Fruit fly (Drosophila melanogaster) whole organism, embryonic: Measurements from ENCODE around the gene slam.
A peak's percentile ranks its signal among the peaks of the same experiment; 100 is the strongest.

Experiments
- ATbp ChIP-seq: fragments of 200-800 bp; sonication (Bioruptor generic); optimal IDR thresholded peaks from 2 replicates; lab custom pipeline; 2017; ENCODE audit warnings: missing biosample characterization, mild to moderate bottlenecking, missing genetic modification characterization, missing genetic modification reagents
- Blimp-1 ChIP-seq: fragments of 200-800 bp; sonication (Bioruptor generic); optimal IDR thresholded peaks from 3 replicates; lab custom pipeline; 2018; ENCODE audit warnings: missing biosample characterization, missing genetic modification characterization, mild to moderate bottlenecking, moderate library complexity, missing genetic modification reagents
- Bteb2 ChIP-seq: fragments of 200-800 bp; sonication (Bioruptor generic); optimal IDR thresholded peaks from 2 replicates; lab custom pipeline; 2016; ENCODE audit warnings: missing biosample characterization, missing genetic modification characterization
- CG10366 ChIP-seq: fragments of 200-800 bp; sonication (Bioruptor generic); IDR thresholded peaks from 2 replicates; pipeline ENCODE4 v1.3.6; 2022; ENCODE audit warnings: missing biosample characterization, missing genetic modification characterization
- CG10565 ChIP-seq: fragments of 200-800 bp; sonication (Bioruptor generic); optimal IDR thresholded peaks from 3 replicates; lab custom pipeline; 2016; ENCODE audit warnings: missing biosample characterization, mild to moderate bottlenecking, missing genetic modification characterization
- CG14710 ChIP-seq: fragments of 200-800 bp; sonication (Bioruptor generic); optimal IDR thresholded peaks from 3 replicates; lab custom pipeline; 2019; ENCODE audit warnings: missing biosample characterization, mild to moderate bottlenecking, missing genetic modification characterization, moderate library complexity
- CG14860 ChIP-seq: fragments of 200-800 bp; sonication (Bioruptor generic); IDR thresholded peaks from 3 replicates; pipeline ENCODE4 v1.3.6; 2022; ENCODE audit warnings: missing biosample characterization, missing genetic modification characterization; ENCODE audit not compliant: partially characterized antibody
- CG15479 ChIP-seq: fragments of 200-800 bp; sonication (Bioruptor generic); optimal IDR thresholded peaks from 3 replicates; lab custom pipeline; 2019; ENCODE audit warnings: missing biosample characterization, mild to moderate bottlenecking, missing genetic modification characterization, moderate library complexity
- CG1603 ChIP-seq: fragments of 200-800 bp; sonication (Bioruptor generic); optimal IDR thresholded peaks from 2 replicates; lab custom pipeline; 2019; ENCODE audit warnings: missing biosample characterization, mild to moderate bottlenecking, missing genetic modification characterization, moderate library complexity
- CG1647 ChIP-seq: fragments of 200-800 bp; sonication (Bioruptor generic); optimal IDR thresholded peaks from 3 replicates; lab custom pipeline; 2016; ENCODE audit warnings: missing biosample characterization, missing genetic modification characterization
- CG2202 ChIP-seq: fragments of 200-800 bp; sonication (Bioruptor generic); optimal IDR thresholded peaks from 2 replicates; lab custom pipeline; 2018; ENCODE audit warnings: missing biosample characterization, mild to moderate bottlenecking, missing genetic modification characterization
- CG30431 ChIP-seq: fragments of 200-800 bp; sonication (Bioruptor generic); optimal IDR thresholded peaks from 2 replicates; lab custom pipeline; 2017; ENCODE audit warnings: missing biosample characterization, missing genetic modification characterization
- CG34376 ChIP-seq: fragments of 200-800 bp; sonication (Bioruptor generic); optimal IDR thresholded peaks from 2 replicates; lab custom pipeline; 2018; ENCODE audit warnings: missing biosample characterization, mild to moderate bottlenecking, missing genetic modification characterization
- CG42726 ChIP-seq: fragments of 200-800 bp; sonication (Bioruptor generic); IDR thresholded peaks from 2 replicates; pipeline ENCODE4 v1.3.6; 2022; ENCODE audit warnings: missing biosample characterization, missing genetic modification characterization; ENCODE audit not compliant: partially characterized antibody
- CG5180 ChIP-seq: fragments of 200-800 bp; sonication (Bioruptor generic); optimal IDR thresholded peaks from 3 replicates; lab custom pipeline; 2017; ENCODE audit warnings: missing biosample characterization, missing genetic modification characterization, mild to moderate bottlenecking, moderate library complexity, missing genetic modification reagents
- CG6175 ChIP-seq: fragments of 200-800 bp; sonication (Bioruptor generic); IDR thresholded peaks from 3 replicates; pipeline ENCODE4 v1.3.6; 2022; ENCODE audit warnings: missing biosample characterization, missing genetic modification characterization
- CG6272 ChIP-seq: fragments of 200-800 bp; sonication (Bioruptor generic); IDR thresholded peaks from 2 replicates; pipeline ENCODE4 v1.3.6; 2022; ENCODE audit warnings: missing biosample characterization, missing genetic modification characterization
- CG6654 ChIP-seq: fragments of 200-800 bp; sonication (Bioruptor generic); optimal IDR thresholded peaks from 2 replicates; lab custom pipeline; 2017; ENCODE audit warnings: missing biosample characterization, mild to moderate bottlenecking, missing genetic modification characterization
- CG7786 ChIP-seq: fragments of 200-800 bp; sonication (Bioruptor generic); optimal IDR thresholded peaks from 2 replicates; lab custom pipeline; 2016; ENCODE audit warnings: missing biosample characterization, missing genetic modification characterization
- Deaf1 ChIP-seq: fragments of 200-800 bp; optimal IDR thresholded peaks from 3 replicates; lab custom pipeline; 2019; ENCODE audit warnings: missing biosample characterization, mild to moderate bottlenecking, missing genetic modification characterization, moderate library complexity
- Doc3 ChIP-seq: fragments of 200-800 bp; sonication (Bioruptor generic); IDR thresholded peaks from 3 replicates; pipeline ENCODE4 v1.3.6; 2022; ENCODE audit warnings: missing biosample characterization, missing genetic modification characterization; ENCODE audit not compliant: partially characterized antibody
- Fer1 ChIP-seq: fragments of 200-800 bp; sonication (Bioruptor generic); optimal IDR thresholded peaks from 2 replicates; lab custom pipeline; 2017; ENCODE audit warnings: missing biosample characterization, mild to moderate bottlenecking, missing genetic modification characterization
- Gug ChIP-seq: fragments of 200-800 bp; sonication (Bioruptor generic); IDR thresholded peaks from 4 replicates; pipeline ENCODE4 v1.3.6; 2022; ENCODE audit warnings: missing biosample characterization, missing genetic modification characterization
- HLH3B ChIP-seq: fragments of 200-800 bp; sonication (Bioruptor generic); IDR thresholded peaks from 2 replicates; pipeline ENCODE4 v1.3.6; 2022; ENCODE audit warnings: missing biosample characterization, missing genetic modification characterization
- Hmr ChIP-seq: fragments of 200-800 bp; sonication (Bioruptor generic); optimal IDR thresholded peaks from 3 replicates; lab custom pipeline; 2017; ENCODE audit warnings: mild to moderate bottlenecking, missing biosample characterization, missing genetic modification reagents, missing genetic modification characterization
- Hr78 ChIP-seq, 2 experiments: fragments of 200-800 bp in 1 of 2; fragments of >200 bp in 1 of 2; sonication (Bioruptor generic) in 1 of 2; optimal IDR thresholded peaks; 2 replicates each; lab custom pipeline; 2017 to 2019; ENCODE audit warnings: missing biosample characterization in 2 of 2, missing genetic modification characterization in 2 of 2, mild to moderate bottlenecking in 1 of 2, moderate library complexity in 1 of 2
- Mad ChIP-seq: fragments of 200-800 bp; sonication (Bioruptor generic); optimal IDR thresholded peaks from 2 replicates; lab custom pipeline; 2016; ENCODE audit warnings: missing biosample characterization, missing genetic modification characterization
- NfI ChIP-seq: fragments of 200-800 bp; sonication (Bioruptor generic); optimal IDR thresholded peaks from 3 replicates; lab custom pipeline; 2018; ENCODE audit warnings: missing biosample characterization, mild to moderate bottlenecking, missing genetic modification characterization, moderate library complexity
- Oaz ChIP-seq: fragments of 200-800 bp; sonication (Bioruptor generic); IDR thresholded peaks from 2 replicates; pipeline ENCODE4 v1.3.6; 2022; ENCODE audit warnings: missing biosample characterization, missing genetic modification characterization
- Taf1 ChIP-seq: fragments of 200-800 bp; sonication (Bioruptor generic); IDR thresholded peaks from 2 replicates; pipeline ENCODE4 v1.3.6; 2022; ENCODE audit warnings: missing biosample characterization, missing genetic modification characterization
- amos ChIP-seq: fragments of 200-800 bp; sonication (Bioruptor generic); IDR thresholded peaks from 2 replicates; pipeline ENCODE4 v1.3.6; 2022; ENCODE audit warnings: missing biosample characterization, missing genetic modification characterization; ENCODE audit not compliant: partially characterized antibody
- ci ChIP-seq: fragments of 200-800 bp; sonication (Bioruptor generic); IDR thresholded peaks from 3 replicates; pipeline ENCODE4 v1.3.6; 2022; ENCODE audit warnings: missing biosample characterization, missing genetic modification characterization
- crol ChIP-seq: fragments of 200-800 bp; sonication (Bioruptor generic); IDR thresholded peaks from 2 replicates; pipeline ENCODE4 v1.3.6; 2022; ENCODE audit warnings: missing biosample characterization, missing genetic modification characterization
- dm ChIP-seq: fragments of 200-800 bp; sonication (Bioruptor generic); optimal IDR thresholded peaks from 3 replicates; lab custom pipeline; 2016; ENCODE audit warnings: missing biosample characterization, missing genetic modification characterization
- esg ChIP-seq: fragments of 200-800 bp; sonication (Bioruptor generic); conservative IDR thresholded peaks from 2 replicates; pipeline ENCODE4 v1.3.6; 2022; ENCODE audit warnings: missing biosample characterization, missing genetic modification characterization
- fd64A ChIP-seq: fragments of 200-800 bp; sonication (Bioruptor generic); optimal IDR thresholded peaks from 3 replicates; lab custom pipeline; 2018; ENCODE audit warnings: missing biosample characterization, mild to moderate bottlenecking, missing genetic modification characterization
- gsb ChIP-seq: fragments of 200-800 bp; sonication (Bioruptor generic); IDR thresholded peaks from 2 replicates; pipeline ENCODE4 v1.3.6; 2022; ENCODE audit warnings: missing biosample characterization, missing genetic modification characterization
- lmd ChIP-seq: fragments of 200-800 bp; sonication (Bioruptor generic); IDR thresholded peaks from 2 replicates; pipeline ENCODE4 v1.3.6; 2022; ENCODE audit warnings: missing biosample characterization, missing genetic modification characterization
- mirr ChIP-seq: fragments of 200-800 bp; sonication (Bioruptor generic); optimal IDR thresholded peaks from 3 replicates; lab custom pipeline; 2018; ENCODE audit warnings: missing biosample characterization, mild to moderate bottlenecking, missing genetic modification characterization
- otp ChIP-seq: fragments of 200-800 bp; sonication (Bioruptor generic); IDR thresholded peaks from 3 replicates; pipeline ENCODE4, ENCODE4 v1.3.6; 2022; ENCODE audit warnings: missing biosample characterization, missing genetic modification characterization
- pita ChIP-seq: fragments of 200-800 bp; sonication (Bioruptor generic); optimal IDR thresholded peaks from 2 replicates; lab custom pipeline; 2017; ENCODE audit warnings: missing biosample characterization, mild to moderate bottlenecking, missing genetic modification characterization
- run ChIP-seq: fragments of 200-800 bp; sonication (Bioruptor generic); optimal IDR thresholded peaks from 3 replicates; lab custom pipeline; 2018; ENCODE audit warnings: missing biosample characterization, mild to moderate bottlenecking, missing genetic modification characterization
- schlank ChIP-seq: fragments of 200-800 bp; sonication (Bioruptor generic); optimal IDR thresholded peaks from 2 replicates; lab custom pipeline; 2018; ENCODE audit warnings: missing biosample characterization, mild to moderate bottlenecking, missing genetic modification characterization
- slp2 ChIP-seq: fragments of 200-800 bp; sonication (Bioruptor generic); optimal IDR thresholded peaks from 2 replicates; lab custom pipeline; 2016; ENCODE audit warnings: missing biosample characterization, missing genetic modification characterization
- sr ChIP-seq: fragments of 200-800 bp; sonication (Bioruptor generic); IDR thresholded peaks from 3 replicates; pipeline ENCODE4 v1.3.6; 2022; ENCODE audit warnings: missing biosample characterization, missing genetic modification characterization
- stwl ChIP-seq: fragments of 200-800 bp; sonication (Bioruptor generic); optimal IDR thresholded peaks from 3 replicates; lab custom pipeline; 2018; ENCODE audit warnings: missing biosample characterization, mild to moderate bottlenecking, missing genetic modification characterization, moderate library complexity
- ttk ChIP-seq: fragments of 200-800 bp; sonication (Bioruptor generic); IDR thresholded peaks from 2 replicates; pipeline ENCODE4 v2.1.2; 2022; ENCODE audit warnings: missing biosample characterization, missing genetic modification characterization
- twi ChIP-seq: fragments of 200-800 bp; optimal IDR thresholded peaks from 2 replicates; lab custom pipeline; 2019; ENCODE audit warnings: missing biosample characterization, mild to moderate bottlenecking, missing genetic modification characterization, moderate library complexity
- yki ChIP-seq: fragments of >200 bp; optimal IDR thresholded peaks from 3 replicates; lab custom pipeline; 2018
- zen2 ChIP-seq: fragments of 200-800 bp; sonication (Bioruptor generic); IDR thresholded peaks from 3 replicates; pipeline ENCODE4 v1.3.6; 2022; ENCODE audit warnings: missing biosample characterization, missing genetic modification characterization; ENCODE audit not compliant: partially characterized antibody

Gene slam

DNA sequence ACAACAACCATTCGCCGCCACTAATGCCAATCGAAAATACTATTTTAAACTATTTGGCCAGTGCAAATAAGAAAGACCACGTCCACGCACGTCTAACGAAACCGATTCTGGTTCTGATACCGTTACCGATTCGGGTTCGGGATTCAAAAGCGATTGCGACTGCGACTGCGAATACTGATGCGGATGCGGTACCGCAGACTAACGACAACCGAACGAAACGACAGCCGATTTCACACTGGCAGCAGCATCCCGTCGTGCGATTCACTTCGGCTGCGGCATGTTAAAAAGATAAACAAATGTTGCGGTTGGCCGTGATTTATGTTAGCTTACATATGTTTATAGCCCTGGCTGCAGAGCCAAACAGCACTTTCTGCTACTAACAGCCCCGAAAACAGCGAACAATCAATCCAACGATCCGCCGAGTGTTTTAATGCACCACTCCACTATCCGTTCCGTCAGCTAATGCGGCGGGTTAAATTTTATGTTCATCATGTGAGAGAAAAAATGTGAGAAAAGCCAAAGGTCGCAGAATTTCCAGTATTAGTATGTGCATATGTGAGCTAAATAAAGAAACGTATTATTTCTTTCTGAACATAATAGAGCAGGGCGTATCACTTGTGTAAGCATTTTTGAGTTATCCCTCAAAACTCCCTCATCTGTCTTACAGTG is 39.0 kb downstream of the slam start, which contains the start of gene DIP-epsilon (continued):
- TF ChIP-seq twi (tag; lab: Kevin White, UChicago) (peak; percentile 76), CG1603 (tag; lab: Kevin White, UChicago) (no peak), CG5180 (GFP tag; lab: Kevin White, UChicago) (peak; percentile 47), Fer1 (GFP tag; lab: Kevin White, UChicago) (no peak), CG42726 (GFP tag; lab: Robert Waterston, UW) (no peak), Bteb2 (GFP tag; lab: Kevin White, UChicago) (no peak), fd64A (GFP tag; lab: Kevin White, UChicago) (no peak), CG30431 (no peak), CG10366 (GFP tag; lab: Robert Waterston, UW) (no peak), Deaf1 (tag; lab: Kevin White, UChicago) (peak; percentile 99), gsb (no peak), ATbp (GFP tag; lab: Kevin White, UChicago) (no peak), zen2 (GFP tag; lab: Robert Waterston, UW) (no peak), slp2 (no peak), NfI (GFP tag; lab: Kevin White, UChicago) (no peak), CG10565 (GFP tag; lab: Kevin White, UChicago) (no peak), ttk (GFP tag; lab: Robert Waterston, UW) (no peak), esg (GFP tag; lab: Robert Waterston, UW) (no peak), schlank (tag; lab: Kevin White, UChicago) (no peak), Oaz (GFP tag; lab: Robert Waterston, UW) (no peak), sr (no peak), amos (peak; percentile 19; the same call in 1 of the 2 replicates), CG34376 (no peak), CG6272 (no peak), Taf1 (no peak), Mad (GFP tag; lab: Kevin White, UChicago) (no peak), CG14860 (no peak), CG14710 (no peak), HLH3B (GFP tag; lab: Robert Waterston, UW) (no peak), Hmr (no peak), Hr78 (GFP tag; optimal IDR thresholded peaks at IDR 0.05; lab: Kevin White, UChicago) (peak in 1 of 2 experiments; percentile 63), CG6175 (GFP tag; lab: Robert Waterston, UW) (no peak), Doc3 (no peak), dm (GFP tag; lab: Kevin White, UChicago) (no peak), CG7786 (GFP tag; lab: Kevin White, UChicago) (no peak), CG2202 (tag; lab: Kevin White, UChicago) (no peak), CG6654 (no peak), lmd (GFP tag; lab: Robert Waterston, UW) (no peak), pita (GFP tag; lab: Kevin White, UChicago) (no peak), CG15479 (GFP tag; lab: Kevin White, UChicago) (peak; percentile 16), run (tag; lab: Kevin White, UChicago) (peak; percentile 48), stwl (tag; lab: Kevin White, UChicago) (no peak), yki (lab: Kevin White, UChicago) (no peak), ci (GFP tag; lab: Robert Waterston, UW) (peak; percentile 23; the same call in 1 of the 3 replicates), crol (GFP tag; lab: Robert Waterston, UW) (no peak), mirr (GFP tag; lab: Kevin White, UChicago) (peak; percentile 11), otp (GFP tag; lab: Robert Waterston, UW) (no peak), CG1647 (GFP tag; lab: Kevin White, UChicago) (no peak), Blimp-1 (GFP tag; lab: Kevin White, UChicago) (no peak), Gug (GFP tag; lab: Robert Waterston, UW) (no peak)
